Worm (Caenorhabditis elegans) whole organism, L1 larva: ENCODE measurements around the gene B0212.3.

ENCODE experiments used
- ceh-90 ChIP-seq: sonication (generic microtip); optimal IDR thresholded peaks from 2 replicates; lab custom pipeline; 2016; ENCODE audit warnings: missing genetic modification characterization, missing compliant biosample characterization
- elt-3 ChIP-seq, 6 experiments: fragments of 150-350 bp in 1 of 6; sonication (generic microtip); optimal IDR thresholded peaks; 2 replicates each; lab custom pipeline; 2017 to 2018; ENCODE audit warnings: missing biosample characterization in 6 of 6, missing genetic modification characterization in 6 of 6, inconsistent platforms in 1 of 6
- fkh-10 ChIP-seq: sonication (generic microtip); optimal IDR thresholded peaks from 2 replicates; lab custom pipeline; 2017; ENCODE audit warnings: missing biosample characterization, missing genetic modification reagents, missing genetic modification characterization
- fos-1 ChIP-seq: fragments of 150-350 bp; optimal IDR thresholded peaks from 2 replicates; lab custom pipeline; 2014; ENCODE audit warnings: missing biosample characterization, missing genetic modification characterization
- lsy-2 ChIP-seq, 2 experiments: fragments of 150-350 bp; optimal IDR thresholded peaks; 2 replicates each; lab custom pipeline; 2014; ENCODE audit warnings: missing biosample characterization in 2 of 2, missing genetic modification characterization in 2 of 2
- nhr-237 ChIP-seq: fragments of 150-350 bp; optimal IDR thresholded peaks from 2 replicates; lab custom pipeline; 2014; ENCODE audit warnings: missing biosample characterization, missing genetic modification characterization
- nhr-90 ChIP-seq: sonication (generic microtip); optimal IDR thresholded peaks from 2 replicates; lab custom pipeline; 2016; ENCODE audit warnings: mild to moderate bottlenecking, missing genetic modification characterization, missing compliant biosample characterization; ENCODE audit not compliant: poor library complexity
- pqm-1 ChIP-seq: sonication (generic microtip); optimal IDR thresholded peaks from 3 replicates; lab custom pipeline; 2017; ENCODE audit warnings: missing biosample characterization, missing genetic modification characterization
- sptf-1 ChIP-seq: fragments of 150-350 bp; optimal IDR thresholded peaks from 2 replicates; lab custom pipeline; 2014; ENCODE audit warnings: missing biosample characterization, missing genetic modification characterization
- swsn-7 ChIP-seq: sonication (generic microtip); optimal IDR thresholded peaks from 2 replicates; lab custom pipeline; 2016; ENCODE audit warnings: missing genetic modification characterization, missing compliant biosample characterization
- unc-62 ChIP-seq: fragments of 150-350 bp; optimal IDR thresholded peaks from 2 replicates; lab custom pipeline; 2014; ENCODE audit warnings: missing biosample characterization, missing genetic modification reagents, missing genetic modification characterization
- ztf-11 ChIP-seq, 2 experiments: sonication (generic microtip); optimal IDR thresholded peaks; 2 replicates each; lab custom pipeline; 2016 to 2017; ENCODE audit warnings: missing genetic modification characterization in 2 of 2, missing biosample characterization in 1 of 2, missing compliant biosample characterization in 1 of 2
- ztf-4 ChIP-seq: fragments of 150-350 bp; optimal IDR thresholded peaks from 2 replicates; lab custom pipeline; 2014; ENCODE audit warnings: missing biosample characterization, missing genetic modification characterization

- TF ChIP-seq nhr-90 (tag; lab: Kevin White, UChicago) (no peak), ceh-90 (tag; lab: Kevin White, UChicago) (no peak), ztf-11 (tag; optimal IDR thresholded peaks at IDR 0.05; lab: Kevin White, UChicago) (no peak), lsy-2 (tag; optimal IDR thresholded peaks at IDR 0.05; lab: Kevin White, UChicago) (no peak), sptf-1 (tag; lab: Kevin White, UChicago) (no peak), pqm-1 (tag; lab: Kevin White, UChicago) (no peak), elt-3 (tag; optimal IDR thresholded peaks at IDR 0.05; lab: Kevin White, UChicago) (no peak), fos-1 (no peak), unc-62 (no peak), swsn-7 (tag; lab: Kevin White, UChicago) (no peak), fkh-10 (no peak), nhr-237 (tag; lab: Kevin White, UChicago) (no peak), ztf-4 (no peak)
Observed at ce11 chrIV:3491477-3491876, 48.5 kb upstream of the B0212.3 start, which contains the start of gene srz-78.
